Fruit fly (Drosophila melanogaster): Measurements from ENCODE around the gene LPCAT.

- TF ChIP-seq CG32006 (GFP tag; optimal IDR thresholded peaks at IDR 0.05) (peak; percentile 81), topi (GFP tag; optimal IDR thresholded peaks at IDR 0.05) (peak; percentile 65), CG9139 (GFP tag; optimal IDR thresholded peaks at IDR 0.05) (no peak), fd85E (GFP tag; optimal IDR thresholded peaks at IDR 0.05) (peak; percentile 17), fd59A (GFP tag; optimal IDR thresholded peaks at IDR 0.05) (peak; percentile 48), Sox102F (GFP tag; optimal IDR thresholded peaks at IDR 0.05) (peak; percentile 46), CG6808 (GFP tag; optimal IDR thresholded peaks at IDR 0.05) (peak; percentile 40), achi (GFP tag; optimal IDR thresholded peaks at IDR 0.05) (peak; percentile 32), CG8632 (GFP tag; optimal IDR thresholded peaks at IDR 0.05) (peak; percentile 69), CG11762 (GFP tag; optimal IDR thresholded peaks at IDR 0.05; ENCODE audit: insufficient read depth) (no peak), Eip78C (GFP tag) (peak; percentile 94), Met (GFP tag; optimal IDR thresholded peaks at IDR 0.05) (peak; percentile 69), Blimp-1 (GFP tag; optimal IDR thresholded peaks at IDR 0.05) (no peak)
Measured at dm6 chrX:9582659-9583317, 3.0 kb upstream of the LPCAT start.
